Fruit fly (Drosophila melanogaster): ENCODE results near the gene APC4.

DNA sequence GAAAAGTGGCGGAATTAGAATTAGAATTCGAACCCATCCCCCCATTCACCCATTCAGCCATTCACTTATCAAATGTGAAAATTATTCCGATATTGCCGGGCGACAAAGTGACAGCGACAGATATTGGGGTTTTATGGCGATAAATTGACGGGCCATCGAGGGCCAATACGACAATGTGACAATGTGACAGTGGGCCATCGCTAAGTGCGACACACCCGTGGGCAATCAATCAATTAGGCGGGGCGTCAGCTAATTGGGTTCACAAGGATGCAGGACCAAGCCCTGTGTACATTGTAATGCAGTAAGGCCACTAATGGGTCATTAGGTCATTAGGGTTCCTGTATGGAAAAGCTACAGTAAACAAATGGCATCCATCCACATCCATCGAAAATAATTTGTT lies 8.7 kb upstream of the APC4 start:
- TF ChIP-seq Pif1A (GFP tag; optimal IDR thresholded peaks at IDR 0.05) (no peak), CG8301 (tag; optimal IDR thresholded peaks at IDR 0.05) (no peak), rn (GFP tag; IDR thresholded peaks at IDR 0.05) (no peak), fd96Ca (GFP tag; IDR thresholded peaks at IDR 0.05) (no peak), EcR (GFP tag; optimal IDR thresholded peaks at IDR 0.05) (no peak), Ets98B (GFP tag; IDR thresholded peaks at IDR 0.05) (no peak)
